Worm (Caenorhabditis elegans): ENCODE data around the gene pals-32.

pals-32 gene

ce11 chrV:2896198-2896660 lies at the start of gene pals-32:
Gene pals-32 (plus strand): TSS chrV:2896610.
- TF ChIP-seq klf-2 (GFP tag; conservative IDR thresholded peaks at IDR 0.05) (no peak), cog-1 (tag; optimal IDR thresholded peaks at IDR 0.05) (no peak), ref-1 (GFP tag; conservative IDR thresholded peaks at IDR 0.05) (no peak), tab-1 (GFP tag; IDR thresholded peaks at IDR 0.05) (no peak), T22C8.4 (GFP tag; IDR thresholded peaks at IDR 0.05) (no peak), flt-1 (GFP tag; IDR thresholded peaks at IDR 0.05) (no peak), ztf-23 (GFP tag; IDR thresholded peaks at IDR 0.05) (no peak), med-1 (GFP tag; optimal IDR thresholded peaks at IDR 0.05; ENCODE audit: insufficient read depth) (no peak), ztf-29 (GFP tag; IDR thresholded peaks at IDR 0.05) (no peak)

- no peak for TF ChIP-seq ztf-29 (GFP tag; IDR thresholded peaks at IDR 0.05)
- TF ChIP-seq med-1 (GFP tag; optimal IDR thresholded peaks at IDR 0.05; ENCODE audit: insufficient read depth) = no peak
- TF ChIP-seq ztf-23 (GFP tag; IDR thresholded peaks at IDR 0.05) = no peak
- no peak for TF ChIP-seq flt-1 (GFP tag; IDR thresholded peaks at IDR 0.05)
Observed at ce11 chrV:2848290-2848937, 48.0 kb upstream of the pals-32 start, which contains the start of gene srj-49. Gene srj-49 (minus strand): TSS chrV:2848340.

ce11 chrV:2849071-2849470 lies 47.3 kb upstream of the pals-32 start, which contains the start of gene ugt-53:
Gene ugt-53 (plus strand): TSS chrV:2849343.
- no peak for TF ChIP-seq T22C8.4 (GFP tag; IDR thresholded peaks at IDR 0.05)
- no peak for TF ChIP-seq med-1 (GFP tag; optimal IDR thresholded peaks at IDR 0.05; ENCODE audit: insufficient read depth)
- no peak for TF ChIP-seq ref-1 (GFP tag; conservative IDR thresholded peaks at IDR 0.05)
- TF ChIP-seq flt-1 (GFP tag; IDR thresholded peaks at IDR 0.05) = no peak
- TF ChIP-seq tab-1 (GFP tag; IDR thresholded peaks at IDR 0.05) = no peak
- no peak for TF ChIP-seq ztf-23 (GFP tag; IDR thresholded peaks at IDR 0.05)
- no peak for TF ChIP-seq ztf-29 (GFP tag; IDR thresholded peaks at IDR 0.05)
- TF ChIP-seq klf-2 (GFP tag; conservative IDR thresholded peaks at IDR 0.05) = no peak
- no peak for TF ChIP-seq cog-1 (tag; optimal IDR thresholded peaks at IDR 0.05)

- TF ChIP-seq tab-1 (GFP tag; IDR thresholded peaks at IDR 0.05) (no peak), ref-1 (GFP tag; conservative IDR thresholded peaks at IDR 0.05) (no peak), klf-2 (GFP tag; conservative IDR thresholded peaks at IDR 0.05) (no peak), med-1 (GFP tag; optimal IDR thresholded peaks at IDR 0.05; ENCODE audit: insufficient read depth) (no peak), ztf-23 (GFP tag; IDR thresholded peaks at IDR 0.05) (no peak), flt-1 (GFP tag; IDR thresholded peaks at IDR 0.05) (no peak), ztf-29 (GFP tag; IDR thresholded peaks at IDR 0.05) (no peak), cog-1 (tag; optimal IDR thresholded peaks at IDR 0.05) (no peak), T22C8.4 (GFP tag; IDR thresholded peaks at IDR 0.05) (no peak)
Observed at ce11 chrV:2855473-2855872, 40.9 kb upstream of the pals-32 start, which contains the start of gene srj-57. Gene srj-57 (minus strand): TSS chrV:2855573.

- TF ChIP-seq ztf-23 (GFP tag; IDR thresholded peaks at IDR 0.05) (no peak), tab-1 (GFP tag; IDR thresholded peaks at IDR 0.05) (no peak), flt-1 (GFP tag; IDR thresholded peaks at IDR 0.05) (no peak)
Observed at ce11 chrV:2857842-2858241, 38.6 kb upstream of the pals-32 start, which contains the start of gene srj-55. Gene srj-55 (minus strand): TSS chrV:2857942.

- no peak for TF ChIP-seq ztf-29 (GFP tag; IDR thresholded peaks at IDR 0.05)
- no peak for TF ChIP-seq flt-1 (GFP tag; IDR thresholded peaks at IDR 0.05)
- no peak for TF ChIP-seq tab-1 (GFP tag; IDR thresholded peaks at IDR 0.05)
- no peak for TF ChIP-seq cog-1 (tag; optimal IDR thresholded peaks at IDR 0.05)
- no peak for TF ChIP-seq klf-2 (GFP tag; conservative IDR thresholded peaks at IDR 0.05)
- no peak for TF ChIP-seq T22C8.4 (GFP tag; IDR thresholded peaks at IDR 0.05)
- TF ChIP-seq ref-1 (GFP tag; conservative IDR thresholded peaks at IDR 0.05) = no peak
- TF ChIP-seq ztf-23 (GFP tag; IDR thresholded peaks at IDR 0.05) = no peak
- no peak for TF ChIP-seq med-1 (GFP tag; optimal IDR thresholded peaks at IDR 0.05; ENCODE audit: insufficient read depth)
Observed at ce11 chrV:2859738-2860137, 36.7 kb upstream of the pals-32 start, which contains the start of gene srj-54. Gene srj-54 (minus strand): TSS chrV:2859838.

- TF ChIP-seq ztf-29 (GFP tag; IDR thresholded peaks at IDR 0.05) (no peak), tab-1 (GFP tag; IDR thresholded peaks at IDR 0.05) (no peak), klf-2 (GFP tag; conservative IDR thresholded peaks at IDR 0.05) (no peak), med-1 (GFP tag; optimal IDR thresholded peaks at IDR 0.05; ENCODE audit: insufficient read depth) (no peak), T22C8.4 (GFP tag; IDR thresholded peaks at IDR 0.05) (no peak), ztf-23 (GFP tag; IDR thresholded peaks at IDR 0.05) (no peak), flt-1 (GFP tag; IDR thresholded peaks at IDR 0.05) (no peak), ref-1 (GFP tag; conservative IDR thresholded peaks at IDR 0.05) (no peak), cog-1 (tag; optimal IDR thresholded peaks at IDR 0.05) (no peak)
Observed at ce11 chrV:2861505-2861904, 34.9 kb upstream of the pals-32 start, which contains the start of gene srh-270. Gene srh-270 (minus strand): TSS chrV:2861605.

- TF ChIP-seq ref-1 (GFP tag; conservative IDR thresholded peaks at IDR 0.05) (no peak), cog-1 (tag; optimal IDR thresholded peaks at IDR 0.05) (no peak), flt-1 (GFP tag; IDR thresholded peaks at IDR 0.05) (no peak), ztf-29 (GFP tag; IDR thresholded peaks at IDR 0.05) (no peak), med-1 (GFP tag; optimal IDR thresholded peaks at IDR 0.05; ENCODE audit: insufficient read depth) (no peak), ztf-23 (GFP tag; IDR thresholded peaks at IDR 0.05) (no peak)
Observed at ce11 chrV:2863033-2863432, 33.4 kb upstream of the pals-32 start, which contains the start of gene srh-272. Gene srh-272 (plus strand): TSS chrV:2863333.

ce11 chrV:2864899-2865298 lies 31.5 kb upstream of the pals-32 start, which contains the start of gene srh-240:
Gene srh-240 (plus strand): TSS chrV:2865199.
- TF ChIP-seq flt-1 (GFP tag; IDR thresholded peaks at IDR 0.05) = no peak

ce11 chrV:2869503-2869902 lies 26.9 kb upstream of the pals-32 start, which contains the start of gene srh-241:
Gene srh-241 (minus strand): TSS chrV:2869603.
- no peak for TF ChIP-seq ztf-23 (GFP tag; IDR thresholded peaks at IDR 0.05)
- no peak for TF ChIP-seq med-1 (GFP tag; optimal IDR thresholded peaks at IDR 0.05; ENCODE audit: insufficient read depth)
- no peak for TF ChIP-seq ztf-29 (GFP tag; IDR thresholded peaks at IDR 0.05)
- no peak for TF ChIP-seq cog-1 (tag; optimal IDR thresholded peaks at IDR 0.05)
- no peak for TF ChIP-seq ref-1 (GFP tag; conservative IDR thresholded peaks at IDR 0.05)
- no peak for TF ChIP-seq klf-2 (GFP tag; conservative IDR thresholded peaks at IDR 0.05)
- TF ChIP-seq flt-1 (GFP tag; IDR thresholded peaks at IDR 0.05) = no peak
- TF ChIP-seq T22C8.4 (GFP tag; IDR thresholded peaks at IDR 0.05) = no peak
- TF ChIP-seq tab-1 (GFP tag; IDR thresholded peaks at IDR 0.05) = no peak

Data from whole organism, midembryonic.